Fruit fly (Drosophila melanogaster) whole organism, prepupa: ENCODE results near the gene CG31051.

Experiments
- CG10631 ChIP-seq: fragments of 200-800 bp; sonication (Bioruptor generic); optimal IDR thresholded peaks from 2 replicates; lab custom pipeline; 2016; ENCODE audit warnings: missing biosample characterization, missing genetic modification characterization
- CG10669 ChIP-seq: fragments of 200-800 bp; sonication (Bioruptor generic); optimal IDR thresholded peaks from 3 replicates; lab custom pipeline; 2018; ENCODE audit warnings: missing biosample characterization, mild to moderate bottlenecking, missing genetic modification characterization, moderate library complexity
- CG15336 ChIP-seq: fragments of 200-800 bp; sonication (Bioruptor generic); IDR thresholded peaks from 2 replicates; pipeline ENCODE4 v1.3.6; 2022; ENCODE audit warnings: missing biosample characterization, missing genetic modification characterization
- CG1621 ChIP-seq: fragments of 200-800 bp; sonication (Bioruptor generic); optimal IDR thresholded peaks from 3 replicates; lab custom pipeline; 2018; ENCODE audit warnings: missing biosample characterization, mild to moderate bottlenecking, missing genetic modification characterization
- CG16779 ChIP-seq: fragments of 200-800 bp; sonication (Bioruptor generic); optimal IDR thresholded peaks from 3 replicates; lab custom pipeline; 2017; ENCODE audit warnings: missing biosample characterization, mild to moderate bottlenecking, missing genetic modification characterization
- CG3032 ChIP-seq: fragments of 200-800 bp; optimal IDR thresholded peaks from 2 replicates; lab custom pipeline; 2019; ENCODE audit warnings: missing biosample characterization, mild to moderate bottlenecking, missing genetic modification characterization, moderate library complexity
- CG34406 ChIP-seq: fragments of 200-800 bp; sonication (Bioruptor generic); optimal IDR thresholded peaks from 3 replicates; lab custom pipeline; 2016; ENCODE audit warnings: missing biosample characterization, missing genetic modification characterization
- CG3919 ChIP-seq: fragments of 200-800 bp; sonication (Bioruptor generic); optimal IDR thresholded peaks from 3 replicates; lab custom pipeline; 2016; ENCODE audit warnings: missing biosample characterization, missing genetic modification characterization
- CG4318 ChIP-seq: fragments of 200-800 bp; sonication (Bioruptor generic); optimal IDR thresholded peaks from 3 replicates; lab custom pipeline; 2017; ENCODE audit warnings: missing biosample characterization, mild to moderate bottlenecking, missing genetic modification characterization
- CG6163 ChIP-seq: fragments of 200-800 bp; sonication (Bioruptor generic); IDR thresholded peaks from 3 replicates; pipeline ENCODE4 v1.3.6; 2022; ENCODE audit warnings: missing biosample characterization, missing genetic modification characterization
- CG6276 ChIP-seq: fragments of 200-800 bp; sonication (Bioruptor generic); optimal IDR thresholded peaks from 2 replicates; lab custom pipeline; 2017; ENCODE audit warnings: missing biosample characterization, mild to moderate bottlenecking, missing genetic modification characterization
- CG6792 ChIP-seq: fragments of 200-800 bp; sonication (Bioruptor generic); optimal IDR thresholded peaks from 3 replicates; lab custom pipeline; 2016; ENCODE audit warnings: missing biosample characterization, missing genetic modification characterization
- CG7368 ChIP-seq: fragments of 200-800 bp; sonication (Bioruptor generic); optimal IDR thresholded peaks from 3 replicates; lab custom pipeline; 2016; ENCODE audit warnings: missing biosample characterization, missing genetic modification characterization
- CG8119 ChIP-seq: fragments of 200-800 bp; sonication (Bioruptor generic); IDR thresholded peaks from 3 replicates; pipeline ENCODE4 v1.3.6; 2022; ENCODE audit warnings: missing biosample characterization, missing genetic modification characterization
- CG8319 ChIP-seq: fragments of 200-800 bp; sonication (Bioruptor generic); optimal IDR thresholded peaks from 3 replicates; lab custom pipeline; 2016; ENCODE audit warnings: missing biosample characterization, missing genetic modification characterization
- CG8632 ChIP-seq: fragments of 200-800 bp; sonication (Bioruptor generic); optimal IDR thresholded peaks from 3 replicates; lab custom pipeline; 2016; ENCODE audit warnings: missing biosample characterization, missing genetic modification characterization
- CG9139 ChIP-seq: fragments of 200-800 bp; sonication (Bioruptor generic); optimal IDR thresholded peaks from 3 replicates; lab custom pipeline; 2017; ENCODE audit warnings: missing biosample characterization, mild to moderate bottlenecking, missing genetic modification characterization
- Eip75B ChIP-seq: fragments of 200-800 bp; sonication (Bioruptor generic); optimal IDR thresholded peaks from 3 replicates; lab custom pipeline; 2016; ENCODE audit warnings: missing biosample characterization, missing genetic modification characterization
- Eip78C ChIP-seq: fragments of 200-800 bp; sonication (Bioruptor generic); peaks from one replicate; lab custom pipeline; 2016; ENCODE audit warnings: missing biosample characterization, missing genetic modification characterization
- Eip93F ChIP-seq: fragments of 200-800 bp; sonication (Bioruptor generic); optimal IDR thresholded peaks from 2 replicates; lab custom pipeline; 2016; ENCODE audit warnings: missing biosample characterization, mild to moderate bottlenecking, missing genetic modification characterization
- Ets21C ChIP-seq: fragments of 200-800 bp; sonication (Bioruptor generic); optimal IDR thresholded peaks from 3 replicates; lab custom pipeline; 2016; ENCODE audit warnings: missing biosample characterization, missing genetic modification characterization
- Ets96B ChIP-seq: fragments of 200-800 bp; optimal IDR thresholded peaks from 2 replicates; lab custom pipeline; 2019; ENCODE audit warnings: missing biosample characterization, mild to moderate bottlenecking, missing genetic modification characterization, moderate library complexity
- Gug ChIP-seq: fragments of 200-800 bp; sonication (Bioruptor generic); IDR thresholded peaks from 2 replicates; pipeline ENCODE4 v1.3.6; 2022; ENCODE audit warnings: missing biosample characterization, missing genetic modification characterization
- Hr38 ChIP-seq: sonication (Bioruptor generic); optimal IDR thresholded peaks from 2 replicates; lab custom pipeline; 2016; ENCODE audit warnings: missing biosample characterization, missing genetic modification characterization
- Hr39 ChIP-seq: fragments of 200-800 bp; sonication (Bioruptor generic); optimal IDR thresholded peaks from 2 replicates; lab custom pipeline; 2016; ENCODE audit warnings: missing biosample characterization, missing genetic modification characterization
- Hr4 ChIP-seq: fragments of 200-800 bp; sonication (Bioruptor generic); optimal IDR thresholded peaks from 3 replicates; lab custom pipeline; 2016; ENCODE audit warnings: missing biosample characterization, missing genetic modification characterization
- Lpt ChIP-seq: fragments of 200-800 bp; sonication (Bioruptor generic); optimal IDR thresholded peaks from 3 replicates; lab custom pipeline; 2016; ENCODE audit warnings: missing biosample characterization, missing genetic modification characterization
- Met ChIP-seq: fragments of 200-800 bp; sonication (Bioruptor generic); optimal IDR thresholded peaks from 3 replicates; lab custom pipeline; 2016; ENCODE audit warnings: missing biosample characterization, missing genetic modification characterization
- OdsH ChIP-seq: fragments of 200-800 bp; sonication (Bioruptor generic); optimal IDR thresholded peaks from 3 replicates; lab custom pipeline; 2016; ENCODE audit warnings: missing biosample characterization, missing genetic modification characterization
- Sox102F ChIP-seq: fragments of 200-800 bp; sonication (Bioruptor generic); optimal IDR thresholded peaks from 2 replicates; lab custom pipeline; 2016; ENCODE audit warnings: missing biosample characterization, mild to moderate bottlenecking, missing genetic modification characterization
- Sox14 ChIP-seq: fragments of 200-800 bp; sonication (Bioruptor generic); optimal IDR thresholded peaks from 3 replicates; lab custom pipeline; 2016; ENCODE audit warnings: missing biosample characterization, missing genetic modification characterization
- Sox15 ChIP-seq: fragments of 200-800 bp; sonication (Bioruptor generic); optimal IDR thresholded peaks from 3 replicates; lab custom pipeline; 2016; ENCODE audit warnings: missing biosample characterization, missing genetic modification characterization
- achi ChIP-seq: fragments of 200-800 bp; sonication (Bioruptor generic); optimal IDR thresholded peaks from 3 replicates; lab custom pipeline; 2016; ENCODE audit warnings: missing biosample characterization, missing genetic modification characterization
- acj6 ChIP-seq: fragments of 200-800 bp; sonication (Bioruptor generic); optimal IDR thresholded peaks from 3 replicates; lab custom pipeline; 2016; ENCODE audit warnings: missing biosample characterization, missing genetic modification characterization
- cyc ChIP-seq: fragments of 200-800 bp; sonication (Bioruptor generic); optimal IDR thresholded peaks from 3 replicates; lab custom pipeline; 2016; ENCODE audit warnings: missing biosample characterization, missing genetic modification characterization
- dac ChIP-seq: fragments of 200-800 bp; sonication (Bioruptor generic); optimal IDR thresholded peaks from 2 replicates; lab custom pipeline; 2017; ENCODE audit warnings: missing biosample characterization, mild to moderate bottlenecking, missing genetic modification characterization
- dsx ChIP-seq: fragments of 200-800 bp; optimal IDR thresholded peaks from 3 replicates; lab custom pipeline; 2019; ENCODE audit warnings: missing biosample characterization, mild to moderate bottlenecking, missing genetic modification characterization, moderate library complexity; ENCODE audit not compliant: poor library complexity, severe bottlenecking
- eg ChIP-seq: fragments of 200-800 bp; sonication (Bioruptor generic); IDR thresholded peaks from 3 replicates; pipeline ENCODE4 v1.3.6; 2022; ENCODE audit warnings: missing biosample characterization, missing genetic modification characterization
- esn ChIP-seq: fragments of 200-800 bp; sonication (Bioruptor generic); optimal IDR thresholded peaks from 2 replicates; lab custom pipeline; 2016; ENCODE audit warnings: missing biosample characterization, mild to moderate bottlenecking, missing genetic modification characterization, moderate library complexity
- fd85E ChIP-seq: fragments of 200-800 bp; sonication (Bioruptor generic); optimal IDR thresholded peaks from 3 replicates; lab custom pipeline; 2016; ENCODE audit warnings: missing biosample characterization, missing genetic modification characterization
- fkh ChIP-seq: fragments of 200-800 bp; sonication (Bioruptor generic); optimal IDR thresholded peaks from 3 replicates; lab custom pipeline; 2017; ENCODE audit warnings: missing biosample characterization, mild to moderate bottlenecking, missing genetic modification characterization, moderate library complexity
- net ChIP-seq: fragments of 200-800 bp; sonication (Bioruptor generic); optimal IDR thresholded peaks from 3 replicates; lab custom pipeline; 2016; ENCODE audit warnings: missing biosample characterization, missing genetic modification characterization
- pdm3 ChIP-seq: fragments of 200-800 bp; sonication (Bioruptor generic); optimal IDR thresholded peaks from 3 replicates; lab custom pipeline; 2016; ENCODE audit warnings: missing biosample characterization, missing genetic modification characterization
- spab ChIP-seq: fragments of 200-800 bp; sonication (Bioruptor generic); optimal IDR thresholded peaks from 2 replicates; lab custom pipeline; 2017; ENCODE audit warnings: missing biosample characterization, mild to moderate bottlenecking, missing genetic modification characterization, missing genetic modification reagents
- ss ChIP-seq, 2 experiments: fragments of 200-800 bp; sonication (Bioruptor generic); optimal IDR thresholded peaks; 2 replicates in 1 of 2; 3 replicates in 1 of 2; lab custom pipeline; 2017 to 2018; ENCODE audit warnings: mild to moderate bottlenecking in 2 of 2, missing biosample characterization in 2 of 2, missing genetic modification characterization in 2 of 2, moderate library complexity in 1 of 2
- svp ChIP-seq: fragments of 200-800 bp; sonication (Bioruptor generic); peaks from one replicate; lab custom pipeline; 2016; ENCODE audit warnings: missing biosample characterization, missing genetic modification characterization

CG31051 gene

DNA sequence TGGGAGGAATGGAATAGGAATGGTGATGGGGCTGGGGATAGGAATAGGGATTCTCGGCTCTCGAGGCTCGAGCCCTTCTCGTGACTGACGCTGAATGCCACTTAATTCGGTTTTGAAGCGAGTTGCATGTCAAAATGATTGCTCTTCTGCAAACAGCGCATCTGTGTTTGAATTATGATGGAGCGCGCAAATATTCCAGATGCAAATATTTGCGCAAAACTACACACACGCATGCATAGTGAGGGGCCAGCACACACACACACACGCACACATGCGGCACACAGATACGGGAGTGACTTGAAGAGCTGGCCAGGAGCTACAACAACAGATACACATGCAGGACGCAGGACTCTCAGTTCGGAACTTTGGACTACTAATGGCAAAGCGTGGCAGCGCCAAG lies 25.3 kb upstream of the CG31051 start:
- no peak for TF ChIP-seq Gug (GFP tag; lab: Robert Waterston, UW)
- no peak for TF ChIP-seq Sox14
- TF ChIP-seq CG34406 (GFP tag; lab: Kevin White, UChicago): no peak
- TF ChIP-seq CG8319 (GFP tag; lab: Kevin White, UChicago): no peak
- no peak for TF ChIP-seq spab (GFP tag; lab: Kevin White, UChicago)
- TF ChIP-seq fkh: peak; percentile 65
- TF ChIP-seq ss (GFP tag; optimal IDR thresholded peaks at IDR 0.05; lab: Kevin White, UChicago): peak in 1 of 2 experiments; percentile 2
- TF ChIP-seq dsx (GFP tag; lab: Kevin White, UChicago): no peak
- no peak for TF ChIP-seq Hr4 (GFP tag; lab: Kevin White, UChicago)
- TF ChIP-seq CG6276 (GFP tag; lab: Kevin White, UChicago): no peak
- no peak for TF ChIP-seq achi
- TF ChIP-seq CG4318 (GFP tag; lab: Kevin White, UChicago): no peak
- TF ChIP-seq Ets21C (GFP tag; lab: Kevin White, UChicago): no peak
- no peak for TF ChIP-seq OdsH
- no peak for TF ChIP-seq dac (GFP tag; lab: Kevin White, UChicago)
- TF ChIP-seq cyc (GFP tag; lab: Kevin White, UChicago): no peak
- peak; percentile 9 for TF ChIP-seq CG3919 (GFP tag; lab: Kevin White, UChicago)
- TF ChIP-seq CG10631 (GFP tag; lab: Kevin White, UChicago): no peak
- TF ChIP-seq CG8632 (GFP tag; lab: Kevin White, UChicago): no peak
- no peak for TF ChIP-seq fd85E (GFP tag; lab: Kevin White, UChicago)
- no peak for TF ChIP-seq CG16779 (tag; lab: Kevin White, UChicago)
- TF ChIP-seq Sox102F (GFP tag; lab: Kevin White, UChicago): no peak
- no peak for TF ChIP-seq CG6163
- no peak for TF ChIP-seq CG7368
- no peak for TF ChIP-seq acj6 (GFP tag; lab: Kevin White, UChicago)
- TF ChIP-seq Met (GFP tag; lab: Kevin White, UChicago): no peak
- no peak for TF ChIP-seq Lpt (GFP tag; lab: Kevin White, UChicago)
- no peak for TF ChIP-seq Hr38 (GFP tag; lab: Kevin White, UChicago)
- no peak for TF ChIP-seq Eip93F (GFP tag; lab: Kevin White, UChicago)
- TF ChIP-seq Eip78C (GFP tag; lab: Kevin White, UChicago): peak; percentile 45
- no peak for TF ChIP-seq Sox15 (GFP tag; lab: Kevin White, UChicago)

- TF ChIP-seq CG9139 (GFP tag; lab: Kevin White, UChicago) (no peak), CG1621 (tag; lab: Kevin White, UChicago) (peak; percentile 24), eg (peak; percentile 79), CG3032 (tag; lab: Kevin White, UChicago) (peak; percentile 52), CG10631 (GFP tag; lab: Kevin White, UChicago) (peak; percentile 43), fd85E (GFP tag; lab: Kevin White, UChicago) (no peak), Hr4 (GFP tag; lab: Kevin White, UChicago) (peak; percentile 49), ss (GFP tag; optimal IDR thresholded peaks at IDR 0.05; lab: Kevin White, UChicago) (no peak), esn (peak; percentile 45), Ets96B (tag; lab: Kevin White, UChicago) (peak; percentile 57), CG15336 (peak; percentile 46; the same call in 1 of the 2 replicates), acj6 (GFP tag; lab: Kevin White, UChicago) (peak; percentile 12), Hr39 (no peak), Ets21C (GFP tag; lab: Kevin White, UChicago) (no peak), dsx (GFP tag; lab: Kevin White, UChicago) (peak; percentile 64), CG6276 (GFP tag; lab: Kevin White, UChicago) (peak; percentile 22), net (GFP tag; lab: Kevin White, UChicago) (peak; percentile 52), OdsH (peak; percentile 15), CG8119 (GFP tag; lab: Robert Waterston, UW) (peak; percentile 54; the same call in 2 of the 3 replicates), Eip75B (GFP tag; lab: Kevin White, UChicago) (peak; percentile 39), Sox15 (GFP tag; lab: Kevin White, UChicago) (no peak), achi (peak; percentile 14), fkh (peak; percentile 45), CG6792 (GFP tag; lab: Kevin White, UChicago) (peak; percentile 12), CG16779 (tag; lab: Kevin White, UChicago) (no peak), CG3919 (GFP tag; lab: Kevin White, UChicago) (peak; percentile 38), svp (GFP tag; lab: Kevin White, UChicago) (peak; percentile 72), Eip93F (GFP tag; lab: Kevin White, UChicago) (no peak), CG34406 (GFP tag; lab: Kevin White, UChicago) (peak; percentile 10), Hr38 (GFP tag; lab: Kevin White, UChicago) (no peak), CG10669 (GFP tag; lab: Kevin White, UChicago) (peak; percentile 39), pdm3 (GFP tag; lab: Kevin White, UChicago) (peak; percentile 53)
Measured at dm6 chr3R:28544538-28545393, 24.5 kb upstream of the CG31051 start, which contains the start of gene mIF2. mIF2 (minus strand) TSS chr3R:28544817.
